Fruit fly (Drosophila melanogaster) whole organism, embryonic: ENCODE results near the gene pix.

Source experiments
- Atf6 ChIP-seq: fragments of 200-800 bp; sonication (Bioruptor generic); IDR thresholded peaks from 2 replicates; pipeline ENCODE4 v1.3.6; 2022; ENCODE audit warnings: missing biosample characterization, missing genetic modification characterization
- CG1024 ChIP-seq: fragments of 200-800 bp; sonication (Bioruptor generic); IDR thresholded peaks from 2 replicates; pipeline ENCODE4 v1.3.6; 2022; ENCODE audit warnings: missing biosample characterization, missing genetic modification characterization
- CG10543 ChIP-seq: fragments of 200-800 bp; sonication (Bioruptor generic); optimal IDR thresholded peaks from 3 replicates; lab custom pipeline; 2017; ENCODE audit warnings: missing biosample characterization, mild to moderate bottlenecking, missing genetic modification characterization, moderate library complexity
- CG10565 ChIP-seq: fragments of 200-800 bp; sonication (Bioruptor generic); optimal IDR thresholded peaks from 3 replicates; lab custom pipeline; 2016; ENCODE audit warnings: missing biosample characterization, mild to moderate bottlenecking, missing genetic modification characterization
- CG12104 ChIP-seq: fragments of 200-800 bp; sonication (Bioruptor generic); optimal IDR thresholded peaks from 3 replicates; lab custom pipeline; 2016; ENCODE audit warnings: missing biosample characterization, missing genetic modification characterization
- CG12391 ChIP-seq: fragments of 200-800 bp; sonication (Bioruptor generic); optimal IDR thresholded peaks from 3 replicates; lab custom pipeline; 2018; ENCODE audit warnings: missing biosample characterization, mild to moderate bottlenecking, missing genetic modification characterization, moderate library complexity
- CG13424 ChIP-seq: fragments of 200-800 bp; sonication (Bioruptor generic); optimal IDR thresholded peaks from 2 replicates; lab custom pipeline; 2019; ENCODE audit warnings: missing biosample characterization, mild to moderate bottlenecking, missing genetic modification characterization, moderate library complexity
- CG14710 ChIP-seq: fragments of 200-800 bp; sonication (Bioruptor generic); optimal IDR thresholded peaks from 3 replicates; lab custom pipeline; 2019; ENCODE audit warnings: missing biosample characterization, mild to moderate bottlenecking, missing genetic modification characterization, moderate library complexity
- CG15514 ChIP-seq: fragments of 200-800 bp; sonication (Bioruptor generic); optimal IDR thresholded peaks from 3 replicates; lab custom pipeline; 2017; ENCODE audit warnings: missing biosample characterization, missing genetic modification characterization, mild to moderate bottlenecking, moderate library complexity, missing genetic modification reagents
- CG17359 ChIP-seq: fragments of 200-800 bp; sonication (Bioruptor generic); optimal IDR thresholded peaks from 3 replicates; lab custom pipeline; 2018; ENCODE audit warnings: missing biosample characterization, mild to moderate bottlenecking, missing genetic modification characterization, moderate library complexity
- CG18262 ChIP-seq: fragments of 200-800 bp; optimal IDR thresholded peaks from 3 replicates; lab custom pipeline; 2019; ENCODE audit warnings: missing biosample characterization, mild to moderate bottlenecking, missing genetic modification characterization, moderate library complexity
- CG18599 ChIP-seq: fragments of 200-800 bp; sonication (Bioruptor generic); optimal IDR thresholded peaks from 3 replicates; lab custom pipeline; 2017; ENCODE audit warnings: missing biosample characterization, missing genetic modification characterization, mild to moderate bottlenecking, moderate library complexity, missing genetic modification reagents
- CG2116 ChIP-seq: fragments of 200-800 bp; sonication (Bioruptor generic); optimal IDR thresholded peaks from 3 replicates; lab custom pipeline; 2018; ENCODE audit warnings: missing biosample characterization, mild to moderate bottlenecking, missing genetic modification characterization
- CG34422 ChIP-seq: fragments of 200-800 bp; sonication (Bioruptor generic); IDR thresholded peaks from 3 replicates; pipeline ENCODE4 v1.3.6; 2022; ENCODE audit warnings: missing biosample characterization, missing genetic modification characterization
- CG3726 ChIP-seq: fragments of 200-800 bp; sonication (Bioruptor generic); IDR thresholded peaks from 3 replicates; pipeline ENCODE4, ENCODE4 v1.3.6; 2022; ENCODE audit warnings: missing biosample characterization, missing genetic modification characterization
- CG5180 ChIP-seq: fragments of 200-800 bp; sonication (Bioruptor generic); optimal IDR thresholded peaks from 3 replicates; lab custom pipeline; 2017; ENCODE audit warnings: missing biosample characterization, missing genetic modification characterization, mild to moderate bottlenecking, moderate library complexity, missing genetic modification reagents
- CG5245 ChIP-seq: fragments of 200-800 bp; sonication (Bioruptor generic); optimal IDR thresholded peaks from 3 replicates; lab custom pipeline; 2016; ENCODE audit warnings: missing biosample characterization, missing genetic modification characterization
- CG9876 ChIP-seq: fragments of 200-800 bp; sonication (Bioruptor generic); optimal IDR thresholded peaks from 2 replicates; lab custom pipeline; 2016; ENCODE audit warnings: missing biosample characterization, missing genetic modification characterization
- E2f2 ChIP-seq: fragments of 200-800 bp; sonication (Bioruptor generic); IDR thresholded peaks from 2 replicates; pipeline ENCODE4 v1.3.6; 2022; ENCODE audit warnings: missing biosample characterization, missing genetic modification characterization
- Fer2 ChIP-seq: fragments of 200-800 bp; sonication (Bioruptor generic); optimal IDR thresholded peaks from 2 replicates; lab custom pipeline; 2018; ENCODE audit warnings: missing biosample characterization, mild to moderate bottlenecking, missing genetic modification characterization, moderate library complexity
- HLH4C ChIP-seq: fragments of 200-800 bp; sonication (Bioruptor generic); IDR thresholded peaks from 3 replicates; pipeline ENCODE4 v1.3.6; 2022; ENCODE audit warnings: missing biosample characterization, missing genetic modification characterization; ENCODE audit not compliant: partially characterized antibody
- Hmr ChIP-seq: fragments of 200-800 bp; sonication (Bioruptor generic); optimal IDR thresholded peaks from 3 replicates; lab custom pipeline; 2017; ENCODE audit warnings: mild to moderate bottlenecking, missing biosample characterization, missing genetic modification reagents, missing genetic modification characterization
- Lhr ChIP-seq: fragments of 200-800 bp; sonication (Bioruptor generic); optimal IDR thresholded peaks from 3 replicates; lab custom pipeline; 2017; ENCODE audit warnings: mild to moderate bottlenecking, missing biosample characterization, missing genetic modification reagents, missing genetic modification characterization
- Max ChIP-seq: fragments of 200-800 bp; sonication (Bioruptor generic); optimal IDR thresholded peaks from 2 replicates; lab custom pipeline; 2016; ENCODE audit warnings: missing biosample characterization, mild to moderate bottlenecking, missing genetic modification characterization
- Med ChIP-seq: fragments of 200-800 bp; sonication (Bioruptor generic); peaks from one replicate; lab custom pipeline; 2016; ENCODE audit warnings: missing biosample characterization, missing genetic modification characterization, mild to moderate bottlenecking, inconsistent platforms, moderate library complexity
- NFAT ChIP-seq: fragments of 200-800 bp; sonication (Bioruptor generic); IDR thresholded peaks from 2 replicates; pipeline ENCODE4 v1.3.6; 2022; ENCODE audit warnings: missing biosample characterization, missing genetic modification characterization
- Optix ChIP-seq: fragments of 200-800 bp; sonication (Bioruptor generic); IDR thresholded peaks from 3 replicates; pipeline ENCODE4 v1.3.6; 2022; ENCODE audit warnings: missing biosample characterization, missing genetic modification characterization
- caup ChIP-seq: fragments of 200-800 bp; sonication (Bioruptor generic); optimal IDR thresholded peaks from 3 replicates; lab custom pipeline; 2017; ENCODE audit warnings: missing biosample characterization, mild to moderate bottlenecking, missing genetic modification characterization, moderate library complexity; ENCODE audit not compliant: severe bottlenecking
- chn ChIP-seq: fragments of 200-800 bp; sonication (Bioruptor generic); optimal IDR thresholded peaks from 2 replicates; lab custom pipeline; 2016; ENCODE audit warnings: missing biosample characterization, missing genetic modification characterization
- corto ChIP-seq: fragments of 200-800 bp; sonication (Bioruptor generic); optimal IDR thresholded peaks from 2 replicates; lab custom pipeline; 2016; ENCODE audit warnings: missing biosample characterization, mild to moderate bottlenecking, missing genetic modification characterization, moderate library complexity
- crol ChIP-seq: fragments of 200-800 bp; sonication (Bioruptor generic); IDR thresholded peaks from 2 replicates; pipeline ENCODE4 v1.3.6; 2022; ENCODE audit warnings: missing biosample characterization, missing genetic modification characterization
- da ChIP-seq: fragments of 200-800 bp; sonication (Bioruptor generic); optimal IDR thresholded peaks from 2 replicates; lab custom pipeline; 2016; ENCODE audit warnings: missing biosample characterization, missing genetic modification characterization
- dysf ChIP-seq: fragments of 200-800 bp; sonication (Bioruptor generic); IDR thresholded peaks from 3 replicates; pipeline ENCODE4 v1.3.6; 2022; ENCODE audit warnings: missing biosample characterization, missing genetic modification characterization
- eve ChIP-seq, 2 experiments: fragments of >200 bp; optimal IDR thresholded peaks; 2 replicates each; lab custom pipeline; 2017; ENCODE audit warnings: missing biosample characterization in 2 of 2, missing genetic modification characterization in 2 of 2
- fd102C ChIP-seq: fragments of 200-800 bp; sonication (Bioruptor generic); optimal IDR thresholded peaks from 2 replicates; lab custom pipeline; 2018; ENCODE audit warnings: missing biosample characterization, mild to moderate bottlenecking, missing genetic modification characterization, moderate library complexity
- fd3F ChIP-seq: fragments of 200-800 bp; sonication (Bioruptor generic); optimal IDR thresholded peaks from 2 replicates; lab custom pipeline; 2018; ENCODE audit warnings: missing biosample characterization, mild to moderate bottlenecking, missing genetic modification characterization, moderate library complexity
- hbn ChIP-seq: fragments of 200-800 bp; sonication (Bioruptor generic); IDR thresholded peaks from 2 replicates; pipeline ENCODE4 v1.3.6; 2022; ENCODE audit warnings: missing biosample characterization, missing genetic modification characterization; ENCODE audit not compliant: partially characterized antibody
- lab ChIP-seq: fragments of 200-800 bp; sonication (Bioruptor generic); optimal IDR thresholded peaks from 3 replicates; lab custom pipeline; 2017; ENCODE audit warnings: missing biosample characterization, missing genetic modification characterization, mild to moderate bottlenecking, moderate library complexity, missing genetic modification reagents
- lov ChIP-seq, 2 experiments: fragments of 200-800 bp in 1 of 2; fragments of >200 bp in 1 of 2; sonication (Bioruptor generic) in 1 of 2; IDR thresholded peaks in 1 of 2; optimal IDR thresholded peaks in 1 of 2; 2 replicates in 1 of 2; 3 replicates in 1 of 2; pipeline versions ENCODE4 v1.3.6 to Lab custom; 2017 to 2022; ENCODE audit warnings: missing biosample characterization in 1 of 2, missing genetic modification characterization in 1 of 2
- mld ChIP-seq: fragments of 200-800 bp; sonication (Bioruptor generic); IDR thresholded peaks from 3 replicates; pipeline ENCODE4 v1.3.6; 2022; ENCODE audit warnings: missing biosample characterization, missing genetic modification characterization; ENCODE audit not compliant: partially characterized antibody
- nom ChIP-seq: fragments of 200-800 bp; sonication (Bioruptor generic); optimal IDR thresholded peaks from 2 replicates; lab custom pipeline; 2017; ENCODE audit warnings: missing biosample characterization, missing genetic modification characterization, mild to moderate bottlenecking, moderate library complexity, missing genetic modification reagents
- pnt ChIP-seq: fragments of 200-800 bp; sonication (Bioruptor generic); optimal IDR thresholded peaks from 3 replicates; lab custom pipeline; 2016; ENCODE audit warnings: missing biosample characterization, missing genetic modification characterization
- pzg ChIP-seq: fragments of 200-800 bp; sonication (Bioruptor generic); optimal IDR thresholded peaks from 3 replicates; lab custom pipeline; 2018; ENCODE audit warnings: missing biosample characterization, mild to moderate bottlenecking, missing genetic modification characterization, moderate library complexity
- sens-2 ChIP-seq: fragments of 200-800 bp; sonication (Bioruptor generic); IDR thresholded peaks from 2 replicates; pipeline ENCODE4 v1.3.6; 2022; ENCODE audit warnings: missing biosample characterization, missing genetic modification characterization
- sisA ChIP-seq: fragments of 200-800 bp; sonication (Bioruptor generic); IDR thresholded peaks from 2 replicates; pipeline ENCODE4 v1.3.6; 2022; ENCODE audit warnings: missing biosample characterization, missing genetic modification characterization
- slbo ChIP-seq: fragments of 200-800 bp; sonication (Bioruptor generic); IDR thresholded peaks from 2 replicates; pipeline ENCODE4 v1.3.6; 2022; ENCODE audit warnings: missing biosample characterization, missing genetic modification characterization
- tna ChIP-seq: fragments of 200-800 bp; sonication (Bioruptor generic); IDR thresholded peaks from 2 replicates; pipeline ENCODE4 v1.3.6; 2022; ENCODE audit warnings: missing biosample characterization, missing genetic modification characterization; ENCODE audit not compliant: partially characterized antibody
- zen2 ChIP-seq: fragments of 200-800 bp; sonication (Bioruptor generic); IDR thresholded peaks from 3 replicates; pipeline ENCODE4 v1.3.6; 2022; ENCODE audit warnings: missing biosample characterization, missing genetic modification characterization; ENCODE audit not compliant: partially characterized antibody
- zfh1 ChIP-seq: fragments of 200-800 bp; sonication (Bioruptor generic); IDR thresholded peaks from 3 replicates; pipeline ENCODE4 v1.3.6; 2022; ENCODE audit warnings: missing biosample characterization, missing genetic modification characterization

pix gene

DNA sequence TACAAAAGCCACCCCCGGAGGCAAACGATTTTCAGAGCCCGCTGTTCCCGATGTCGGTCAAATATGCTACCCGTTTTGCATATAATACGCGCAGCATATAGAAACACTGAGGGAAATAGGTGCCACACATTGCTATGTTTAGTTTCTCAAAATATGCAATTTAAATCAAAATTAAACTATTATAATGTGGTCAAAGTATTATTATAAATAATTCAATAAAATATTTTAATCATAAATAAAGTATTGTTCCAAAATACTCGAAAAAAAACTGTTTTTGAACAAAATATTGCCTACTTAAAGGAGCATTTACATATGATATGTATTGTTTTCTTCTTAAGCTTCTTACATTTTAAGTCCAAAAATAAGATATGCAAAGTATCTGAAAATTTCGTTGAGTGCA lies 23.6 kb downstream of the pix start (continued):
- TF ChIP-seq Fer2 (tag; lab: Kevin White, UChicago) (no peak), CG12104 (peak; percentile 51), lab (GFP tag; lab: Kevin White, UChicago) (peak; percentile 11), crol (GFP tag; lab: Robert Waterston, UW) (no peak), HLH4C (GFP tag; lab: Robert Waterston, UW) (no peak), CG34422 (GFP tag; lab: Robert Waterston, UW) (0 out of 3 replicates have a peak, but pooled peaks have one; percentile 19), Max (GFP tag; lab: Kevin White, UChicago) (no peak), NFAT (GFP tag; lab: Robert Waterston, UW) (no peak), lov (optimal IDR thresholded peaks at IDR 0.05; lab: Kevin White, UChicago) (no peak), lov (GFP tag; IDR thresholded peaks at IDR 0.05; lab: Robert Waterston, UW) (no peak), CG1024 (GFP tag; lab: Robert Waterston, UW) (no peak), slbo (GFP tag; lab: Robert Waterston, UW) (peak; percentile 43), CG14710 (peak; percentile 61), nom (GFP tag; lab: Kevin White, UChicago) (no peak), sisA (peak; percentile 47; the same call in 1 of the 2 replicates), da (GFP tag; lab: Kevin White, UChicago) (no peak), dysf (GFP tag; lab: Robert Waterston, UW) (peak; percentile 61; the same call in 2 of the 3 replicates), hbn (GFP tag; lab: Robert Waterston, UW) (no peak), zen2 (GFP tag; lab: Robert Waterston, UW) (no peak), CG15514 (GFP tag; lab: Kevin White, UChicago) (no peak), E2f2 (GFP tag; lab: Robert Waterston, UW) (peak; percentile 24; the same call in 1 of the 2 replicates), tna (GFP tag; lab: Robert Waterston, UW) (no peak), CG13424 (peak; percentile 71), eve (GFP tag; optimal IDR thresholded peaks at IDR 0.05; lab: Kevin White, UChicago) (no peak), pnt (GFP tag; lab: Kevin White, UChicago) (no peak), CG2116 (no peak), pzg (GFP tag; lab: Kevin White, UChicago) (no peak), CG17359 (tag; lab: Kevin White, UChicago) (peak; percentile 59), CG5180 (GFP tag; lab: Kevin White, UChicago) (peak; percentile 26), Optix (GFP tag; lab: Robert Waterston, UW) (no peak), CG9876 (no peak), caup (GFP tag; lab: Kevin White, UChicago) (peak; percentile 15), Hmr (peak; percentile 56), CG18262 (tag; lab: Kevin White, UChicago) (peak; percentile 81), mld (GFP tag; lab: Robert Waterston, UW) (no peak), CG10543 (GFP tag; lab: Kevin White, UChicago) (no peak), Atf6 (GFP tag; lab: Robert Waterston, UW) (peak; percentile 12; the same call in 1 of the 2 replicates), CG10565 (GFP tag; lab: Kevin White, UChicago) (no peak), chn (GFP tag; lab: Kevin White, UChicago) (no peak), CG3726 (GFP tag; lab: Robert Waterston, UW) (no peak), zfh1 (GFP tag; lab: Robert Waterston, UW) (no peak), corto (GFP tag; lab: Kevin White, UChicago) (no peak), CG5245 (GFP tag; lab: Kevin White, UChicago) (no peak), fd3F (GFP tag; lab: Kevin White, UChicago) (peak; percentile 53), sens-2 (GFP tag; lab: Robert Waterston, UW) (no peak), Lhr (GFP tag; lab: Kevin White, UChicago) (no peak), CG12391 (tag; lab: Kevin White, UChicago) (peak; percentile 68), CG18599 (GFP tag; lab: Kevin White, UChicago) (peak; percentile 56), fd102C (no peak), Med (GFP tag; lab: Kevin White, UChicago) (peak; percentile 26)
